Worm (Caenorhabditis elegans) whole organism, late embryonic: ENCODE measurements around the gene Y34B4A.7.
A peak's percentile ranks its signal among the peaks of the same experiment; 100 is the strongest.

Experiments
- K02D7.2 ChIP-seq: sonication (generic microtip); optimal IDR thresholded peaks from 2 replicates; lab custom pipeline; 2017; ENCODE audit warnings: mild to moderate bottlenecking, missing genetic modification characterization, missing compliant biosample characterization
- K09A11.1 ChIP-seq: sonication (generic microtip); optimal IDR thresholded peaks from 2 replicates; lab custom pipeline; 2017; ENCODE audit warnings: antibody characterized with exemption, mild to moderate bottlenecking, missing genetic modification characterization, missing compliant biosample characterization; ENCODE audit not compliant: insufficient read depth
- ahr-1 ChIP-seq: sonication (generic microtip); optimal IDR thresholded peaks from 2 replicates; lab custom pipeline; 2016; ENCODE audit warnings: missing genetic modification characterization, missing compliant biosample characterization
- ceh-18 ChIP-seq: sonication (generic microtip); optimal IDR thresholded peaks from 2 replicates; lab custom pipeline; 2016; ENCODE audit warnings: missing genetic modification characterization, missing compliant biosample characterization
- ceh-22 ChIP-seq: sonication (generic microtip); optimal IDR thresholded peaks from 2 replicates; lab custom pipeline; 2017; ENCODE audit warnings: missing biosample characterization, missing genetic modification characterization
- ceh-30 ChIP-seq: fragments of 150-350 bp; optimal IDR thresholded peaks from 2 replicates; lab custom pipeline; 2014; ENCODE audit warnings: missing biosample characterization, missing genetic modification characterization
- ceh-31 ChIP-seq: sonication (generic microtip); optimal IDR thresholded peaks from 2 replicates; lab custom pipeline; 2016; ENCODE audit warnings: missing genetic modification characterization, missing compliant biosample characterization
- ceh-34 ChIP-seq: sonication (generic microtip); optimal IDR thresholded peaks from 2 replicates; lab custom pipeline; 2016; ENCODE audit warnings: mild to moderate bottlenecking, missing genetic modification characterization, missing compliant biosample characterization
- ceh-45 ChIP-seq: fragments of 200-800 bp; sonication (Bioruptor generic); IDR thresholded peaks from 2 replicates; pipeline ENCODE4 v1.3.6; 2022; ENCODE audit warnings: missing genetic modification reagents, missing genetic modification characterization, missing compliant biosample characterization
- dmd-4 ChIP-seq: sonication (generic microtip); optimal IDR thresholded peaks from 2 replicates; lab custom pipeline; 2016; ENCODE audit warnings: borderline replicate concordance, missing genetic modification characterization, missing compliant biosample characterization
- elt-2 ChIP-seq: sonication (generic microtip); optimal IDR thresholded peaks from 2 replicates; lab custom pipeline; 2016; ENCODE audit warnings: missing genetic modification reagents, missing genetic modification characterization, missing compliant biosample characterization
- elt-4 ChIP-seq: sonication (generic microtip); optimal IDR thresholded peaks from 2 replicates; lab custom pipeline; 2016; ENCODE audit warnings: missing genetic modification characterization, missing compliant biosample characterization
- ets-4 ChIP-seq: sonication (generic microtip); optimal IDR thresholded peaks from 2 replicates; lab custom pipeline; 2016; ENCODE audit warnings: missing genetic modification characterization, missing compliant biosample characterization
- eyg-1 ChIP-seq: sonication (generic microtip); optimal IDR thresholded peaks from 2 replicates; lab custom pipeline; 2016; ENCODE audit warnings: missing genotype, missing genetic modification characterization, missing compliant biosample characterization
- hlh-13 ChIP-seq: fragments of 200-800 bp; sonication (Bioruptor generic); optimal IDR thresholded peaks from 2 replicates; lab custom pipeline; 2018; ENCODE audit warnings: mild to moderate bottlenecking, missing genetic modification characterization, missing compliant biosample characterization
- hlh-30 ChIP-seq: sonication (generic microtip); optimal IDR thresholded peaks from 2 replicates; lab custom pipeline; 2017; ENCODE audit warnings: antibody characterized with exemption, missing genetic modification characterization, missing compliant biosample characterization; ENCODE audit not compliant: insufficient read depth
- hlh-6 ChIP-seq: sonication (generic microtip); optimal IDR thresholded peaks from 2 replicates; lab custom pipeline; 2016; ENCODE audit warnings: missing genotype, missing genetic modification characterization, missing compliant biosample characterization
- hlh-8 ChIP-seq: sonication (generic microtip); optimal IDR thresholded peaks from 2 replicates; lab custom pipeline; 2016; ENCODE audit warnings: missing genotype, missing genetic modification characterization, missing compliant biosample characterization
- madf-2 ChIP-seq: sonication (generic microtip); optimal IDR thresholded peaks from 2 replicates; lab custom pipeline; 2017; ENCODE audit warnings: missing genetic modification characterization, missing compliant biosample characterization
- nfya-1 ChIP-seq: sonication (generic microtip); optimal IDR thresholded peaks from 2 replicates; lab custom pipeline; 2017; ENCODE audit warnings: missing genetic modification characterization, mild to moderate bottlenecking, missing compliant biosample characterization, antibody characterized with exemption, moderate library complexity
- nhr-11 ChIP-seq: fragments of 150-350 bp; optimal IDR thresholded peaks from 2 replicates; lab custom pipeline; 2014; ENCODE audit warnings: missing biosample characterization, missing genetic modification characterization
- npax-4 ChIP-seq: sonication (generic microtip); optimal IDR thresholded peaks from 2 replicates; lab custom pipeline; 2016; ENCODE audit warnings: missing genetic modification characterization, missing compliant biosample characterization
- pag-3 ChIP-seq: sonication (generic microtip); optimal IDR thresholded peaks from 2 replicates; lab custom pipeline; 2016; ENCODE audit warnings: missing compliant biosample characterization, missing genetic modification characterization, borderline replicate concordance
- pat-9 ChIP-seq: fragments of 200-800 bp; sonication (Bioruptor generic); optimal IDR thresholded peaks from 2 replicates; lab custom pipeline; 2018; ENCODE audit warnings: mild to moderate bottlenecking, missing genetic modification characterization, moderate library complexity, missing compliant biosample characterization
- pha-2 ChIP-seq: sonication (generic microtip); optimal IDR thresholded peaks from 2 replicates; lab custom pipeline; 2017; ENCODE audit warnings: mild to moderate bottlenecking, missing genetic modification characterization, missing compliant biosample characterization
- pha-4 ChIP-seq: fragments of 150-350 bp; optimal IDR thresholded peaks from 2 replicates; lab custom pipeline; 2018; ENCODE audit warnings: missing biosample characterization, missing genetic modification reagents, missing genetic modification characterization
- pqm-1 ChIP-seq: sonication (generic microtip); optimal IDR thresholded peaks from 2 replicates; lab custom pipeline; 2016; ENCODE audit warnings: missing genetic modification characterization, missing compliant biosample characterization
- pros-1 ChIP-seq: fragments of 150-350 bp; optimal IDR thresholded peaks from 2 replicates; lab custom pipeline; 2014; ENCODE audit warnings: missing biosample characterization, missing genetic modification reagents, missing genetic modification characterization
- ref-2 ChIP-seq: sonication (generic microtip); optimal IDR thresholded peaks from 2 replicates; lab custom pipeline; 2016; ENCODE audit warnings: missing genetic modification characterization, missing compliant biosample characterization
- sdc-2 ChIP-seq: sonication (generic microtip); optimal IDR thresholded peaks from 2 replicates; lab custom pipeline; 2016; ENCODE audit warnings: missing genotype, missing genetic modification characterization, missing compliant biosample characterization
- sox-2 ChIP-seq: fragments of 200-800 bp; sonication (Bioruptor generic); IDR thresholded peaks from 2 replicates; pipeline ENCODE4 v1.3.6; 2022; ENCODE audit warnings: missing genetic modification reagents, missing genetic modification characterization, missing compliant biosample characterization
- sox-4 ChIP-seq: sonication (generic microtip); optimal IDR thresholded peaks from 2 replicates; lab custom pipeline; 2017; ENCODE audit warnings: mild to moderate bottlenecking, missing genetic modification characterization, inconsistent platforms, missing compliant biosample characterization
- tbx-7 ChIP-seq: sonication (generic microtip); optimal IDR thresholded peaks from 2 replicates; lab custom pipeline; 2016; ENCODE audit warnings: missing genotype, missing genetic modification characterization, missing compliant biosample characterization
- ttx-3 ChIP-seq: sonication (generic microtip); optimal IDR thresholded peaks from 2 replicates; lab custom pipeline; 2016; ENCODE audit warnings: missing genetic modification reagents, missing genetic modification characterization, missing compliant biosample characterization
- unc-3 ChIP-seq, 2 experiments: fragments of 200-800 bp in 1 of 2; sonication (Bioruptor generic) in 1 of 2; sonication (generic microtip) in 1 of 2; conservative IDR thresholded peaks in 1 of 2; optimal IDR thresholded peaks in 1 of 2; 2 replicates each; pipeline versions ENCODE4 v1.3.6 to Lab custom; 2016 to 2022; ENCODE audit warnings: missing compliant biosample characterization in 2 of 2, missing genetic modification characterization in 2 of 2, missing genetic modification reagents in 1 of 2
- unc-42 ChIP-seq: sonication (generic microtip); optimal IDR thresholded peaks from 2 replicates; lab custom pipeline; 2016; ENCODE audit warnings: missing genotype, missing genetic modification characterization, missing compliant biosample characterization
- unc-55 ChIP-seq: sonication (generic microtip); optimal IDR thresholded peaks from 2 replicates; lab custom pipeline; 2017; ENCODE audit warnings: missing biosample characterization, missing genetic modification reagents, missing genetic modification characterization
- zip-5 ChIP-seq: sonication (generic microtip); optimal IDR thresholded peaks from 2 replicates; lab custom pipeline; 2016; ENCODE audit warnings: missing genetic modification characterization, missing compliant biosample characterization

Gene Y34B4A.7

ce11 chrX:5238246-5238645, 5.9 kb upstream of the Y34B4A.7 start:
- no peak for TF ChIP-seq madf-2 (tag; lab: Kevin White, UChicago)
- no peak for TF ChIP-seq unc-55 (GFP tag; lab: Kevin White, UChicago)
- TF ChIP-seq zip-5 (tag; lab: Kevin White, UChicago) = no peak
- TF ChIP-seq ceh-34 (tag; lab: Kevin White, UChicago) = no peak
- TF ChIP-seq ttx-3 (tag; lab: Kevin White, UChicago) = no peak
- no peak for TF ChIP-seq sdc-2 (tag; lab: Kevin White, UChicago)
- no peak for TF ChIP-seq pha-4
- TF ChIP-seq hlh-6 = no peak
- TF ChIP-seq ceh-22 (tag; lab: Kevin White, UChicago) = no peak
- TF ChIP-seq K09A11.1 (tag; lab: Kevin White, UChicago) = no peak
- no peak for TF ChIP-seq pha-2 (tag; lab: Kevin White, UChicago)
- no peak for TF ChIP-seq hlh-30
- TF ChIP-seq pag-3 (tag; lab: Kevin White, UChicago) = no peak
- TF ChIP-seq npax-4 (tag; lab: Kevin White, UChicago) = no peak
- no peak for TF ChIP-seq hlh-8 (tag; lab: Kevin White, UChicago)

- TF ChIP-seq ref-2 (tag; lab: Kevin White, UChicago) (no peak), sox-2 (peak; percentile 1; the same call in 1 of the 2 replicates), hlh-13 (GFP tag; lab: Kevin White, UChicago) (no peak), unc-42 (tag; lab: Kevin White, UChicago) (peak; percentile 33), ceh-18 (no peak)
Measured at ce11 chrX:5243382-5243979, 656 bp upstream of the Y34B4A.7 start, which contains the start of gene mtm-5. mtm-5 (minus strand) TSS chrX:5243408.

- TF ChIP-seq dmd-4 (no peak), hlh-13 (GFP tag; lab: Kevin White, UChicago) (no peak)
Measured at ce11 chrX:5248754-5249153, 4.6 kb downstream of the Y34B4A.7 start.

- no peak for TF ChIP-seq pros-1 (tag; lab: Kevin White, UChicago)
- TF ChIP-seq sox-4 (tag; lab: Kevin White, UChicago) = no peak
- TF ChIP-seq nhr-11 = no peak
- no peak for TF ChIP-seq ahr-1 (tag; lab: Kevin White, UChicago)
- TF ChIP-seq zip-5 (tag; lab: Kevin White, UChicago) = no peak
- no peak for TF ChIP-seq nfya-1
- TF ChIP-seq ceh-30 = no peak
- no peak for TF ChIP-seq unc-42 (tag; lab: Kevin White, UChicago)
- no peak for TF ChIP-seq ceh-18
- TF ChIP-seq K02D7.2 (tag; lab: Kevin White, UChicago) = no peak
- TF ChIP-seq eyg-1 = no peak
- no peak for TF ChIP-seq dmd-4
- no peak for TF ChIP-seq ceh-45 (GFP tag; lab: Robert Waterston, UW)
- TF ChIP-seq, all 69 proteins: peak for 0
Measured at ce11 chrX:5249603-5250002, 5.5 kb downstream of the Y34B4A.7 start, which contains the start of gene Y34B4A.10. Y34B4A.10 (plus strand) TSS chrX:5249903.

- TF ChIP-seq hlh-30 (no peak), elt-2 (tag; lab: Kevin White, UChicago) (peak; percentile 47)
- TF ChIP-seq, all 69 proteins: peak for 1
Measured at ce11 chrX:5252798-5253197, 8.7 kb downstream of the Y34B4A.7 start, which contains the start of gene nspg-14. nspg-14 (plus strand) TSS chrX:5253047.

ce11 chrX:5254894-5255293, 10.8 kb downstream of the Y34B4A.7 start, which contains the start of gene nspg-13:
nspg-13 (plus strand) TSS chrX:5255194.
- TF ChIP-seq elt-4 (tag; lab: Kevin White, UChicago) (no peak), unc-42 (tag; lab: Kevin White, UChicago) (no peak), pqm-1 (tag; lab: Kevin White, UChicago) (no peak), unc-3 (GFP tag; conservative IDR thresholded peaks at IDR 0.05; lab: Robert Waterston, UW) (no peak), unc-3 (tag; optimal IDR thresholded peaks at IDR 0.05; lab: Kevin White, UChicago) (no peak), ets-4 (tag; lab: Kevin White, UChicago) (no peak), pag-3 (tag; lab: Kevin White, UChicago) (no peak), pat-9 (tag; lab: Kevin White, UChicago) (no peak), madf-2 (tag; lab: Kevin White, UChicago) (no peak), ahr-1 (tag; lab: Kevin White, UChicago) (no peak), ceh-31 (no peak), tbx-7 (no peak), hlh-8 (tag; lab: Kevin White, UChicago) (no peak)
